Worm (Caenorhabditis elegans) whole organism, midembryonic: ENCODE data around the gene scpl-4.

Source experiments
- T22C8.4 ChIP-seq: fragments of 200-800 bp; sonication (Bioruptor generic); IDR thresholded peaks from 2 replicates; pipeline ENCODE4 v1.3.6; 2022; ENCODE audit warnings: missing genetic modification characterization, missing compliant biosample characterization
- cog-1 ChIP-seq: sonication (generic microtip); optimal IDR thresholded peaks from 2 replicates; lab custom pipeline; 2016; ENCODE audit warnings: missing genetic modification characterization, missing compliant biosample characterization
- tab-1 ChIP-seq: fragments of 200-800 bp; sonication (Bioruptor generic); IDR thresholded peaks from 2 replicates; pipeline ENCODE4 v1.3.6; 2022; ENCODE audit warnings: missing genetic modification characterization, missing compliant biosample characterization
- ztf-23 ChIP-seq: fragments of 200-800 bp; sonication (Bioruptor generic); IDR thresholded peaks from 2 replicates; pipeline ENCODE4 v1.3.6; 2022; ENCODE audit warnings: missing genetic modification reagents, missing genetic modification characterization, missing compliant biosample characterization

DNA sequence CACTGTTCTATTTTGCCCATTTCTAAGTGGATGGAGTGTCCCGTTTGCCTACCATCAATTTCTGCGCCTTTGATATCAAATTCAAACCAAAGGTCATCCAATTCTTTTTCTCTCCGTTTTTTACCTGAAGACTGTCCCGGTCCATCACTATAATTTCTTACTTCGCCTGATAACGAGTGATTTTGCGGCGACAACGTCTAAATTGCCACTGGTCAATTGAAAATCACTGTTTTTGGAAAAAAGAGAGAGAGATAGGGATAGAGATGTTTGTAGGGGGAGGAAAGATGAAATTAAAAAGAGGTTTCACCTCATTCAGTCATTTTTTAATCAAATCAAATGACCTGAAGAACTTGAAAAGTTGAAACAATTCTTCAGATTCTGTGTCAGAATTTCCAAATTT lies 27.4 kb upstream of the scpl-4 start:
- TF ChIP-seq ztf-23 (GFP tag; lab: Robert Waterston, UW) (no peak), cog-1 (tag; lab: Kevin White, UChicago) (no peak), tab-1 (GFP tag; lab: Robert Waterston, UW) (no peak), T22C8.4 (GFP tag; lab: Robert Waterston, UW) (no peak)
